Fruit fly (Drosophila melanogaster) whole organism, prepupa: ENCODE measurements around the gene Acam.

ENCODE experiments used
- Blimp-1 ChIP-seq: fragments of 200-800 bp; sonication (Bioruptor generic); optimal IDR thresholded peaks from 3 replicates; lab custom pipeline; 2017; ENCODE audit warnings: missing biosample characterization, missing genetic modification characterization, mild to moderate bottlenecking, moderate library complexity, missing genetic modification reagents
- CG10631 ChIP-seq: fragments of 200-800 bp; sonication (Bioruptor generic); optimal IDR thresholded peaks from 2 replicates; lab custom pipeline; 2016; ENCODE audit warnings: missing biosample characterization, missing genetic modification characterization
- CG11762 ChIP-seq: fragments of 200-800 bp; sonication (Bioruptor generic); optimal IDR thresholded peaks from 3 replicates; lab custom pipeline; 2016; ENCODE audit warnings: missing biosample characterization, missing genetic modification characterization; ENCODE audit not compliant: insufficient read depth
- CG11902 ChIP-seq: fragments of 200-800 bp; sonication (Bioruptor generic); optimal IDR thresholded peaks from 3 replicates; lab custom pipeline; 2016; ENCODE audit warnings: missing biosample characterization, missing genetic modification characterization
- CG15336 ChIP-seq: fragments of 200-800 bp; sonication (Bioruptor generic); IDR thresholded peaks from 2 replicates; pipeline ENCODE4 v1.3.6; 2022; ENCODE audit warnings: missing biosample characterization, missing genetic modification characterization
- CG16779 ChIP-seq: fragments of 200-800 bp; sonication (Bioruptor generic); optimal IDR thresholded peaks from 3 replicates; lab custom pipeline; 2017; ENCODE audit warnings: missing biosample characterization, mild to moderate bottlenecking, missing genetic modification characterization
- CG3032 ChIP-seq: fragments of 200-800 bp; optimal IDR thresholded peaks from 2 replicates; lab custom pipeline; 2019; ENCODE audit warnings: missing biosample characterization, mild to moderate bottlenecking, missing genetic modification characterization, moderate library complexity
- CG34406 ChIP-seq: fragments of 200-800 bp; sonication (Bioruptor generic); optimal IDR thresholded peaks from 3 replicates; lab custom pipeline; 2016; ENCODE audit warnings: missing biosample characterization, missing genetic modification characterization
- CG3919 ChIP-seq: fragments of 200-800 bp; sonication (Bioruptor generic); optimal IDR thresholded peaks from 3 replicates; lab custom pipeline; 2016; ENCODE audit warnings: missing biosample characterization, missing genetic modification characterization
- CG4318 ChIP-seq: fragments of 200-800 bp; sonication (Bioruptor generic); optimal IDR thresholded peaks from 3 replicates; lab custom pipeline; 2017; ENCODE audit warnings: missing biosample characterization, mild to moderate bottlenecking, missing genetic modification characterization
- CG6163 ChIP-seq: fragments of 200-800 bp; sonication (Bioruptor generic); IDR thresholded peaks from 3 replicates; pipeline ENCODE4 v1.3.6; 2022; ENCODE audit warnings: missing biosample characterization, missing genetic modification characterization
- CG6276 ChIP-seq: fragments of 200-800 bp; sonication (Bioruptor generic); optimal IDR thresholded peaks from 2 replicates; lab custom pipeline; 2017; ENCODE audit warnings: missing biosample characterization, mild to moderate bottlenecking, missing genetic modification characterization
- CG6792 ChIP-seq: fragments of 200-800 bp; sonication (Bioruptor generic); optimal IDR thresholded peaks from 3 replicates; lab custom pipeline; 2016; ENCODE audit warnings: missing biosample characterization, missing genetic modification characterization
- CG7368 ChIP-seq: fragments of 200-800 bp; sonication (Bioruptor generic); optimal IDR thresholded peaks from 3 replicates; lab custom pipeline; 2016; ENCODE audit warnings: missing biosample characterization, missing genetic modification characterization
- CG8119 ChIP-seq: fragments of 200-800 bp; sonication (Bioruptor generic); IDR thresholded peaks from 3 replicates; pipeline ENCODE4 v1.3.6; 2022; ENCODE audit warnings: missing biosample characterization, missing genetic modification characterization
- CG8319 ChIP-seq: fragments of 200-800 bp; sonication (Bioruptor generic); optimal IDR thresholded peaks from 3 replicates; lab custom pipeline; 2016; ENCODE audit warnings: missing biosample characterization, missing genetic modification characterization
- CG9139 ChIP-seq: fragments of 200-800 bp; sonication (Bioruptor generic); optimal IDR thresholded peaks from 3 replicates; lab custom pipeline; 2017; ENCODE audit warnings: missing biosample characterization, mild to moderate bottlenecking, missing genetic modification characterization
- Eip78C ChIP-seq: fragments of 200-800 bp; sonication (Bioruptor generic); peaks from one replicate; lab custom pipeline; 2016; ENCODE audit warnings: missing biosample characterization, missing genetic modification characterization
- Eip93F ChIP-seq: fragments of 200-800 bp; sonication (Bioruptor generic); optimal IDR thresholded peaks from 2 replicates; lab custom pipeline; 2016; ENCODE audit warnings: missing biosample characterization, mild to moderate bottlenecking, missing genetic modification characterization
- Ets96B ChIP-seq: fragments of 200-800 bp; optimal IDR thresholded peaks from 2 replicates; lab custom pipeline; 2019; ENCODE audit warnings: missing biosample characterization, mild to moderate bottlenecking, missing genetic modification characterization, moderate library complexity
- Hr38 ChIP-seq: sonication (Bioruptor generic); optimal IDR thresholded peaks from 2 replicates; lab custom pipeline; 2016; ENCODE audit warnings: missing biosample characterization, missing genetic modification characterization
- Hr39 ChIP-seq: fragments of 200-800 bp; sonication (Bioruptor generic); optimal IDR thresholded peaks from 2 replicates; lab custom pipeline; 2016; ENCODE audit warnings: missing biosample characterization, missing genetic modification characterization
- Hr4 ChIP-seq: fragments of 200-800 bp; sonication (Bioruptor generic); optimal IDR thresholded peaks from 3 replicates; lab custom pipeline; 2016; ENCODE audit warnings: missing biosample characterization, missing genetic modification characterization
- Met ChIP-seq: fragments of 200-800 bp; sonication (Bioruptor generic); optimal IDR thresholded peaks from 3 replicates; lab custom pipeline; 2016; ENCODE audit warnings: missing biosample characterization, missing genetic modification characterization
- OdsH ChIP-seq: fragments of 200-800 bp; sonication (Bioruptor generic); optimal IDR thresholded peaks from 3 replicates; lab custom pipeline; 2016; ENCODE audit warnings: missing biosample characterization, missing genetic modification characterization
- Sox102F ChIP-seq: fragments of 200-800 bp; sonication (Bioruptor generic); optimal IDR thresholded peaks from 2 replicates; lab custom pipeline; 2016; ENCODE audit warnings: missing biosample characterization, mild to moderate bottlenecking, missing genetic modification characterization
- Sox14 ChIP-seq: fragments of 200-800 bp; sonication (Bioruptor generic); optimal IDR thresholded peaks from 3 replicates; lab custom pipeline; 2016; ENCODE audit warnings: missing biosample characterization, missing genetic modification characterization
- cyc ChIP-seq: fragments of 200-800 bp; sonication (Bioruptor generic); optimal IDR thresholded peaks from 3 replicates; lab custom pipeline; 2016; ENCODE audit warnings: missing biosample characterization, missing genetic modification characterization
- dsx ChIP-seq: fragments of 200-800 bp; optimal IDR thresholded peaks from 3 replicates; lab custom pipeline; 2019; ENCODE audit warnings: missing biosample characterization, mild to moderate bottlenecking, missing genetic modification characterization, moderate library complexity; ENCODE audit not compliant: poor library complexity, severe bottlenecking
- eg ChIP-seq: fragments of 200-800 bp; sonication (Bioruptor generic); IDR thresholded peaks from 3 replicates; pipeline ENCODE4 v1.3.6; 2022; ENCODE audit warnings: missing biosample characterization, missing genetic modification characterization
- esn ChIP-seq: fragments of 200-800 bp; sonication (Bioruptor generic); optimal IDR thresholded peaks from 2 replicates; lab custom pipeline; 2016; ENCODE audit warnings: missing biosample characterization, mild to moderate bottlenecking, missing genetic modification characterization, moderate library complexity
- fd59A ChIP-seq: fragments of 200-800 bp; sonication (Bioruptor generic); optimal IDR thresholded peaks from 2 replicates; lab custom pipeline; 2017; ENCODE audit warnings: missing biosample characterization, mild to moderate bottlenecking, missing genetic modification characterization, missing genetic modification reagents
- fkh ChIP-seq: fragments of 200-800 bp; sonication (Bioruptor generic); optimal IDR thresholded peaks from 3 replicates; lab custom pipeline; 2017; ENCODE audit warnings: missing biosample characterization, mild to moderate bottlenecking, missing genetic modification characterization, moderate library complexity
- lz ChIP-seq: fragments of 200-800 bp; sonication (Bioruptor generic); optimal IDR thresholded peaks from 3 replicates; lab custom pipeline; 2016; ENCODE audit warnings: missing biosample characterization, missing genetic modification characterization
- salr ChIP-seq, 2 experiments: fragments of 200-800 bp; sonication (Bioruptor generic); optimal IDR thresholded peaks; 3 replicates each; lab custom pipeline; 2016 to 2018; ENCODE audit warnings: missing biosample characterization in 2 of 2, missing genetic modification characterization in 2 of 2, mild to moderate bottlenecking in 1 of 2
- spab ChIP-seq: fragments of 200-800 bp; sonication (Bioruptor generic); optimal IDR thresholded peaks from 2 replicates; lab custom pipeline; 2017; ENCODE audit warnings: missing biosample characterization, mild to moderate bottlenecking, missing genetic modification characterization, missing genetic modification reagents
- svp ChIP-seq: fragments of 200-800 bp; sonication (Bioruptor generic); peaks from one replicate; lab custom pipeline; 2016; ENCODE audit warnings: missing biosample characterization, missing genetic modification characterization
- topi ChIP-seq: fragments of 200-800 bp; sonication (Bioruptor generic); optimal IDR thresholded peaks from 3 replicates; lab custom pipeline; 2016; ENCODE audit warnings: missing biosample characterization, missing genetic modification characterization

Acam gene

DNA sequence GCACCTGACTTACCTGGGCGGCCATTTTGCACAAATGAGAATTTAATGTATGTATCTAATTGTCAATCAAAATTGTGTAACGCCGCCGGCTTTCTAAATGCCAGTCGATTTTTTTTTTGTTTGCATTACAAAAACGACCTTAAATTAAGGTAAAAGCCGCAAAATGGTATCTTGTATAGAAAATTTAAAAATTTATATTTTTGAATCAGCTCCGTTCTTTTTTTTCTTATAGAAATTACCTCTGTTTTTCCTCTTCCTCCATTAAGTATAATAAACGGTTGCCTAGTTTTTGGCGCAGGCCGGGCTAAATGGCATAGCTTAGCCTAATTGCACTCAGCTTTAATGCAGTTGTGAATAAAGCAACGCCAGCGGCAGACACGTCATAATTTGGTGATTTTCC is 24.5 kb upstream of the Acam start, which contains the start of gene CG4960:
Gene CG4960 (minus strand): TSS at position 101 of the 400 bp plus-strand sequence.
- TF ChIP-seq CG16779 (tag; lab: Kevin White, UChicago) (no peak), spab (GFP tag; lab: Kevin White, UChicago) (no peak)
- TF ChIP-seq, all 60 proteins: peak for 0

DNA sequence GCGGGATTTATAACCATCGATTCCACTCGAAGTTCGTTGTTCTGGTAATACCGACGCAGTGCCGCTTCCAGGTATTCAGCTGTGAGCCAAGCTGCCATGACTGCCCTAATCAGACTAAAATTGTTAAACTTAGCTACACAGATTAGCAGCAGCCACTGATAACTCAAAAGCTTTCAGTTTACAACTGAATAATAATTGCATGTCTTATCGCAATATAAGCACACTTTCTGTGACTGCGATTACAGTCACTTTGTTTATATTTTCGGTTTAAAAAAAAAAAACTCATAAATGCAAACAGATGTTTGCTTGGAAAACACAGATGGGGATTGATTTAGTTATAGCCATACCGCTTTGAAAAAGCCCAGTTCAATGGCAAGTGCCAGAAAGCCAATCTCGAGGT is 22.4 kb upstream of the Acam start, which contains the start of gene CG31380:
Gene CG31380 (minus strand): TSS at position 101 of the 400 bp plus-strand sequence.
- TF ChIP-seq CG6792 (GFP tag; lab: Kevin White, UChicago) (no peak), Sox102F (GFP tag; lab: Kevin White, UChicago) (no peak), salr (GFP tag; optimal IDR thresholded peaks at IDR 0.05; lab: Kevin White, UChicago) (no peak), lz (no peak), CG7368 (GFP tag; lab: Kevin White, UChicago) (no peak), OdsH (GFP tag; lab: Kevin White, UChicago) (no peak), CG34406 (GFP tag; lab: Kevin White, UChicago) (no peak), svp (no peak), Met (no peak), Hr4 (GFP tag; lab: Kevin White, UChicago) (no peak), Sox14 (GFP tag; lab: Kevin White, UChicago) (no peak), CG15336 (GFP tag; lab: Robert Waterston, UW) (no peak), esn (GFP tag; lab: Kevin White, UChicago) (no peak), CG10631 (GFP tag; lab: Kevin White, UChicago) (no peak), CG4318 (GFP tag; lab: Kevin White, UChicago) (no peak), Hr38 (GFP tag; lab: Kevin White, UChicago) (no peak), cyc (no peak), CG11762 (GFP tag; lab: Kevin White, UChicago) (no peak), CG6276 (GFP tag; lab: Kevin White, UChicago) (no peak)

DNA sequence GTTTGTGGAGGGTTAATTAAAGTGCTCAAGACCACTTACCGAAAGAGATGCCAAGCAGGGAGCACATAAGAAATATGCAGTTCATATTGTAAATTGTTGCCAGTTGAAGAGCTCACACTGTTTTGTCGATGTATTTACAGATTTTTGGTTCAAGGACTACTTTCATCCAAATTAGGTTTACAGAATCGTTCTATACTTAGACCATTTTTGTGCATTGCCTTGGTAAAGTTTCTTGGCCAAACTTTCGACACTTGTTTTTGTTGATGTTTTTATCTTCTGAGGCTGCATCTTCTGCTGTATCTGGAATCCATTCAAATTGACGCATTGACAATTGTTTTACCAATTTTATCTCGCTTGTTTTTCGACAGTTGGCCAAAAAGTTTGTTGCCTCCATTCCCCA is 21.3 kb upstream of the Acam start, which contains the start of gene CG31093:
Gene CG31093 (minus strand): TSS at position 101 of the 400 bp plus-strand sequence.
- TF ChIP-seq Hr38 (GFP tag; lab: Kevin White, UChicago) (no peak), cyc (no peak), CG6163 (GFP tag; lab: Robert Waterston, UW) (no peak), CG6792 (GFP tag; lab: Kevin White, UChicago) (no peak), CG3032 (tag; lab: Kevin White, UChicago) (no peak), CG9139 (no peak), topi (no peak), CG3919 (GFP tag; lab: Kevin White, UChicago) (no peak), Eip93F (GFP tag; lab: Kevin White, UChicago) (no peak), Eip78C (no peak), CG8119 (GFP tag; lab: Robert Waterston, UW) (no peak), dsx (GFP tag; lab: Kevin White, UChicago) (no peak), fkh (GFP tag; lab: Kevin White, UChicago) (no peak), Hr4 (GFP tag; lab: Kevin White, UChicago) (no peak), Sox14 (GFP tag; lab: Kevin White, UChicago) (no peak), Blimp-1 (GFP tag; lab: Kevin White, UChicago) (no peak)

DNA sequence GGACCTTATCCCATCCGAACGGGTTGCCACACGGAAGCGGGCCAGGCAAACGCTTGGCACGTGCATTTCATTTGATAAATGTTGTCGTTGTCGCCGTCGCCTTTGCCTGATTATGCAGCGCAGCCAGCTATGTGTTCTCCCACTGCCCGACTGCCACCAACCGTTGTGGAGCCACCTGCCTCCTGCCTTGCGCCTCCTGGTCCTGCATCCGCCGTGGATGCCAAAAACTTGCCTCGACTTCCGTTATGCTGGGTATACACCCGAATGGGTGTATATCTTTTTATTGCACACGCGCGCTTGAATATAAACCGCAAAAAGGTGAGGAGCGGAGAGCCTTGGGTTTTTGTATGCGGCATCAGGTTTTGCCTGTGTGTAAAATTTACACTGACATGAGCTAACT is 19.9 kb upstream of the Acam start:
- TF ChIP-seq Hr39 (GFP tag; lab: Kevin White, UChicago) (no peak), CG11902 (GFP tag; lab: Kevin White, UChicago) (no peak), CG11762 (GFP tag; lab: Kevin White, UChicago) (no peak), Sox14 (GFP tag; lab: Kevin White, UChicago) (no peak), salr (GFP tag; optimal IDR thresholded peaks at IDR 0.05; lab: Kevin White, UChicago) (no peak), lz (no peak), Met (no peak), CG8319 (GFP tag; lab: Kevin White, UChicago) (no peak), CG9139 (no peak), Ets96B (no peak), Eip78C (no peak), fd59A (GFP tag; lab: Kevin White, UChicago) (no peak), CG3032 (tag; lab: Kevin White, UChicago) (no peak), Sox102F (GFP tag; lab: Kevin White, UChicago) (no peak), CG10631 (GFP tag; lab: Kevin White, UChicago) (no peak), eg (GFP tag; lab: Robert Waterston, UW) (no peak), CG15336 (GFP tag; lab: Robert Waterston, UW) (no peak)
